Fruit fly (Drosophila melanogaster) whole organism, embryonic: ENCODE measurements around the gene Srp19.

Experiments used
- Ada2b ChIP-seq: fragments of 200-800 bp; sonication (Bioruptor generic); IDR thresholded peaks from 2 replicates; pipeline ENCODE4 v1.3.6; 2022; ENCODE audit warnings: missing biosample characterization, missing genetic modification characterization
- Awh ChIP-seq: fragments of 200-800 bp; sonication (Bioruptor generic); IDR thresholded peaks from 2 replicates; pipeline ENCODE4, ENCODE4 v1.3.6; 2022; ENCODE audit warnings: missing biosample characterization, missing genetic modification characterization
- B-H2 ChIP-seq: fragments of 200-800 bp; sonication (Bioruptor generic); optimal IDR thresholded peaks from 2 replicates; lab custom pipeline; 2018; ENCODE audit warnings: missing biosample characterization, mild to moderate bottlenecking, missing genetic modification characterization
- Bgb ChIP-seq: fragments of 200-800 bp; sonication (Bioruptor generic); IDR thresholded peaks from 2 replicates; pipeline ENCODE4 v1.3.6; 2022; ENCODE audit warnings: missing biosample characterization, missing genetic modification characterization; ENCODE audit not compliant: partially characterized antibody
- BtbVII ChIP-seq: fragments of 200-800 bp; sonication (Bioruptor generic); optimal IDR thresholded peaks from 3 replicates; lab custom pipeline; 2017; ENCODE audit warnings: missing biosample characterization, mild to moderate bottlenecking, missing genetic modification characterization
- CG10366 ChIP-seq: fragments of 200-800 bp; sonication (Bioruptor generic); IDR thresholded peaks from 2 replicates; pipeline ENCODE4 v1.3.6; 2022; ENCODE audit warnings: missing biosample characterization, missing genetic modification characterization
- CG12071 ChIP-seq: fragments of 200-800 bp; sonication (Bioruptor generic); optimal IDR thresholded peaks from 3 replicates; lab custom pipeline; 2018; ENCODE audit warnings: missing biosample characterization, mild to moderate bottlenecking, missing genetic modification characterization
- CG13123 ChIP-seq: fragments of 200-800 bp; sonication (Bioruptor generic); optimal IDR thresholded peaks from 2 replicates; lab custom pipeline; 2016; ENCODE audit warnings: missing biosample characterization, missing genetic modification characterization
- CG13296 ChIP-seq: fragments of 200-800 bp; sonication (Bioruptor generic); optimal IDR thresholded peaks from 3 replicates; lab custom pipeline; 2018; ENCODE audit warnings: missing biosample characterization, mild to moderate bottlenecking, missing genetic modification characterization
- CG1647 ChIP-seq: fragments of 200-800 bp; sonication (Bioruptor generic); optimal IDR thresholded peaks from 3 replicates; lab custom pipeline; 2016; ENCODE audit warnings: missing biosample characterization, missing genetic modification characterization
- CG16863 ChIP-seq: fragments of 200-800 bp; sonication (Bioruptor generic); optimal IDR thresholded peaks from 3 replicates; lab custom pipeline; 2016; ENCODE audit warnings: missing biosample characterization, missing genetic modification characterization
- CG17612 ChIP-seq: fragments of 200-800 bp; sonication (Bioruptor generic); IDR thresholded peaks from 2 replicates; pipeline ENCODE4 v1.3.6; 2022; ENCODE audit warnings: missing biosample characterization, missing genetic modification characterization
- CG17829 ChIP-seq: fragments of 200-800 bp; optimal IDR thresholded peaks from 2 replicates; lab custom pipeline; 2019; ENCODE audit warnings: missing biosample characterization, mild to moderate bottlenecking, missing genetic modification characterization, moderate library complexity
- CG18476 ChIP-seq: fragments of 200-800 bp; sonication (Bioruptor generic); optimal IDR thresholded peaks from 2 replicates; lab custom pipeline; 2016; ENCODE audit warnings: missing biosample characterization, mild to moderate bottlenecking, missing genetic modification characterization
- CG2129 ChIP-seq: fragments of 200-800 bp; sonication (Bioruptor generic); IDR thresholded peaks from 2 replicates; pipeline ENCODE4 v1.3.6; 2022; ENCODE audit warnings: missing biosample characterization, missing genetic modification characterization; ENCODE audit not compliant: partially characterized antibody
- CG2712 ChIP-seq: fragments of 200-800 bp; optimal IDR thresholded peaks from 3 replicates; lab custom pipeline; 2019; ENCODE audit warnings: missing biosample characterization, mild to moderate bottlenecking, missing genetic modification characterization, moderate library complexity
- CG3065 ChIP-seq: fragments of 200-800 bp; sonication (Bioruptor generic); optimal IDR thresholded peaks from 2 replicates; lab custom pipeline; 2016; ENCODE audit warnings: missing biosample characterization, missing genetic modification characterization
- CG31388 ChIP-seq: fragments of 200-800 bp; sonication (Bioruptor generic); optimal IDR thresholded peaks from 2 replicates; lab custom pipeline; 2016; ENCODE audit warnings: missing biosample characterization, missing genetic modification characterization
- CG3163 ChIP-seq: fragments of 200-800 bp; sonication (Bioruptor generic); optimal IDR thresholded peaks from 3 replicates; lab custom pipeline; 2016; ENCODE audit warnings: missing biosample characterization, missing genetic modification characterization
- CG6272 ChIP-seq: fragments of 200-800 bp; sonication (Bioruptor generic); IDR thresholded peaks from 2 replicates; pipeline ENCODE4 v1.3.6; 2022; ENCODE audit warnings: missing biosample characterization, missing genetic modification characterization
- CG6791 ChIP-seq: fragments of 200-800 bp; sonication (Bioruptor generic); IDR thresholded peaks from 3 replicates; pipeline ENCODE4 v1.3.6; 2022; ENCODE audit warnings: missing biosample characterization, missing genetic modification characterization; ENCODE audit not compliant: partially characterized antibody
- CoRest ChIP-seq: fragments of 200-800 bp; sonication (Bioruptor generic); optimal IDR thresholded peaks from 3 replicates; lab custom pipeline; 2018; ENCODE audit warnings: missing biosample characterization, mild to moderate bottlenecking, missing genetic modification characterization, moderate library complexity
- Gsc ChIP-seq: fragments of 200-800 bp; sonication (Bioruptor generic); IDR thresholded peaks from 2 replicates; pipeline ENCODE4 v1.3.6; 2022; ENCODE audit warnings: missing biosample characterization, missing genetic modification characterization
- Jarid2 ChIP-seq: fragments of 200-800 bp; sonication (Bioruptor generic); optimal IDR thresholded peaks from 3 replicates; lab custom pipeline; 2017; ENCODE audit warnings: mild to moderate bottlenecking, missing biosample characterization, missing genetic modification reagents, missing genetic modification characterization
- Mad ChIP-seq: fragments of 200-800 bp; sonication (Bioruptor generic); optimal IDR thresholded peaks from 2 replicates; lab custom pipeline; 2016; ENCODE audit warnings: missing biosample characterization, missing genetic modification characterization
- Myb ChIP-seq: fragments of 200-800 bp; sonication (Bioruptor generic); optimal IDR thresholded peaks from 2 replicates; lab custom pipeline; 2016; ENCODE audit warnings: missing biosample characterization, missing genetic modification characterization
- Sry-δ ChIP-seq: fragments of 200-800 bp; sonication (Bioruptor generic); optimal IDR thresholded peaks from 2 replicates; lab custom pipeline; 2016; ENCODE audit warnings: missing biosample characterization, missing genetic modification characterization
- YL-1 ChIP-seq: fragments of 200-800 bp; sonication (Bioruptor generic); optimal IDR thresholded peaks from 3 replicates; lab custom pipeline; 2017; ENCODE audit warnings: missing biosample characterization, mild to moderate bottlenecking, missing genetic modification characterization
- br ChIP-seq: fragments of >200 bp; optimal IDR thresholded peaks from 2 replicates; lab custom pipeline; 2017
- dm ChIP-seq: fragments of 200-800 bp; sonication (Bioruptor generic); optimal IDR thresholded peaks from 3 replicates; lab custom pipeline; 2016; ENCODE audit warnings: missing biosample characterization, missing genetic modification characterization
- emc ChIP-seq: fragments of 200-800 bp; sonication (Bioruptor generic); optimal IDR thresholded peaks from 2 replicates; lab custom pipeline; 2016; ENCODE audit warnings: missing biosample characterization, missing genetic modification characterization
- fd96Cb ChIP-seq: fragments of 200-800 bp; sonication (Bioruptor generic); optimal IDR thresholded peaks from 2 replicates; lab custom pipeline; 2018; ENCODE audit warnings: missing biosample characterization, mild to moderate bottlenecking, missing genetic modification characterization, moderate library complexity
- gcm2 ChIP-seq: fragments of 200-800 bp; sonication (Bioruptor generic); optimal IDR thresholded peaks from 2 replicates; lab custom pipeline; 2016; ENCODE audit warnings: missing biosample characterization, missing genetic modification characterization
- her ChIP-seq: fragments of 200-800 bp; sonication (Bioruptor generic); optimal IDR thresholded peaks from 2 replicates; lab custom pipeline; 2016; ENCODE audit warnings: missing biosample characterization, missing genetic modification characterization
- hth ChIP-seq: fragments of >200 bp; optimal IDR thresholded peaks from 2 replicates; lab custom pipeline; 2017; ENCODE audit warnings: inconsistent platforms
- knrl ChIP-seq: fragments of 200-800 bp; sonication (Bioruptor generic); IDR thresholded peaks from 3 replicates; pipeline ENCODE4 v1.3.6; 2022; ENCODE audit warnings: missing biosample characterization, missing genetic modification characterization; ENCODE audit not compliant: partially characterized antibody
- luna ChIP-seq: fragments of 200-800 bp; sonication (Bioruptor generic); optimal IDR thresholded peaks from 2 replicates; lab custom pipeline; 2016; ENCODE audit warnings: missing biosample characterization, missing genetic modification characterization
- nerfin-1 ChIP-seq: fragments of 200-800 bp; sonication (Bioruptor generic); optimal IDR thresholded peaks from 3 replicates; lab custom pipeline; 2019; ENCODE audit warnings: missing biosample characterization, mild to moderate bottlenecking, missing genetic modification characterization, moderate library complexity
- org-1 ChIP-seq: fragments of 200-800 bp; sonication (Bioruptor generic); optimal IDR thresholded peaks from 2 replicates; lab custom pipeline; 2017; ENCODE audit warnings: missing biosample characterization, missing genetic modification characterization
- psq ChIP-seq: fragments of 200-800 bp; sonication (Bioruptor generic); optimal IDR thresholded peaks from 2 replicates; lab custom pipeline; 2017; ENCODE audit warnings: missing biosample characterization, missing genetic modification characterization
- sisA ChIP-seq: fragments of 200-800 bp; sonication (Bioruptor generic); IDR thresholded peaks from 2 replicates; pipeline ENCODE4 v1.3.6; 2022; ENCODE audit warnings: missing biosample characterization, missing genetic modification characterization
- trem ChIP-seq: fragments of 200-800 bp; optimal IDR thresholded peaks from 3 replicates; lab custom pipeline; 2019; ENCODE audit warnings: missing biosample characterization, mild to moderate bottlenecking, missing genetic modification characterization, moderate library complexity
- zen2 ChIP-seq: fragments of 200-800 bp; sonication (Bioruptor generic); IDR thresholded peaks from 3 replicates; pipeline ENCODE4 v1.3.6; 2022; ENCODE audit warnings: missing biosample characterization, missing genetic modification characterization; ENCODE audit not compliant: partially characterized antibody

The Srp19 gene

dm6 chr3L:7334990-7335389 is 12.8 kb downstream of the Srp19 start, which contains the start of the genes wrm1 and wrm2 (continued):
- peak; percentile 56; the same call in 1 of the 3 replicates for TF ChIP-seq knrl (GFP tag; lab: Robert Waterston, UW)
- no peak for TF ChIP-seq fd96Cb (tag; lab: Kevin White, UChicago)
- no peak for TF ChIP-seq emc
- peak; percentile 93 for TF ChIP-seq YL-1
- TF ChIP-seq Myb (GFP tag; lab: Kevin White, UChicago): peak; percentile 28
- no peak for TF ChIP-seq zen2 (GFP tag; lab: Robert Waterston, UW)
- peak; percentile 55 for TF ChIP-seq trem
- no peak for TF ChIP-seq CG6272 (GFP tag; lab: Robert Waterston, UW)
- peak; percentile 67 for TF ChIP-seq CG6791 (GFP tag; lab: Robert Waterston, UW)
- no peak for TF ChIP-seq br (lab: Kevin White, UChicago)
- TF ChIP-seq CG1647 (GFP tag; lab: Kevin White, UChicago): no peak
- no peak for TF ChIP-seq CG13296 (GFP tag; lab: Kevin White, UChicago)
- TF ChIP-seq hth: no peak
- no peak for TF ChIP-seq CG13123 (GFP tag; lab: Kevin White, UChicago)
- TF ChIP-seq CG31388 (GFP tag; lab: Kevin White, UChicago): no peak
- TF ChIP-seq gcm2 (GFP tag; lab: Kevin White, UChicago): no peak
- peak; percentile 15 for TF ChIP-seq CoRest (tag; lab: Kevin White, UChicago)
- TF ChIP-seq B-H2 (GFP tag; lab: Kevin White, UChicago): no peak
- no peak for TF ChIP-seq nerfin-1 (tag; lab: Kevin White, UChicago)
- TF ChIP-seq CG2712 (tag; lab: Kevin White, UChicago): peak; percentile 42
- no peak for TF ChIP-seq BtbVII
- TF ChIP-seq luna (GFP tag; lab: Kevin White, UChicago): no peak
- TF ChIP-seq org-1 (GFP tag; lab: Kevin White, UChicago): no peak
- no peak for TF ChIP-seq Ada2b (GFP tag; lab: Robert Waterston, UW)
- TF ChIP-seq Jarid2: no peak
- no peak for TF ChIP-seq CG10366
- no peak for TF ChIP-seq her (GFP tag; lab: Kevin White, UChicago)
- TF ChIP-seq CG3065 (GFP tag; lab: Kevin White, UChicago): peak; percentile 66
- TF ChIP-seq CG2129 (GFP tag; lab: Robert Waterston, UW): peak; percentile 53
- TF ChIP-seq Sry-δ (GFP tag; lab: Kevin White, UChicago): peak; percentile 90
- TF ChIP-seq Mad (GFP tag; lab: Kevin White, UChicago): no peak
- no peak for TF ChIP-seq psq
- no peak for TF ChIP-seq CG16863 (GFP tag; lab: Kevin White, UChicago)
- TF ChIP-seq CG17612: no peak
- TF ChIP-seq Awh (GFP tag; lab: Robert Waterston, UW): no peak
- peak; percentile 22 for TF ChIP-seq CG17829
- no peak for TF ChIP-seq CG3163 (GFP tag; lab: Kevin White, UChicago)
- TF ChIP-seq CG18476 (GFP tag; lab: Kevin White, UChicago): no peak
- TF ChIP-seq Gsc (GFP tag; lab: Robert Waterston, UW): no peak
- TF ChIP-seq sisA (GFP tag; lab: Robert Waterston, UW): no peak
- TF ChIP-seq dm: peak; percentile 54
- TF ChIP-seq CG12071 (GFP tag; lab: Kevin White, UChicago): no peak
- TF ChIP-seq Bgb (GFP tag; lab: Robert Waterston, UW): peak; percentile 70
